Worm (Caenorhabditis elegans): ENCODE measurements around the gene srsx-11.

Gene srsx-11

ce11 chrV:4948635-4949034 is 30.3 kb downstream of the srsx-11 start, which contains the start of gene str-209:
Gene str-209, plus strand, starts transcription at chrV:4948935.
- TF ChIP-seq cog-1 (tag; optimal IDR thresholded peaks at IDR 0.05), result no peak
- no peak for TF ChIP-seq ref-1 (GFP tag; conservative IDR thresholded peaks at IDR 0.05)
- TF ChIP-seq klf-2 (GFP tag; conservative IDR thresholded peaks at IDR 0.05), result no peak
- no peak for TF ChIP-seq flt-1 (GFP tag; IDR thresholded peaks at IDR 0.05)
- no peak for TF ChIP-seq T22C8.4 (GFP tag; IDR thresholded peaks at IDR 0.05)
- TF ChIP-seq med-1 (GFP tag; optimal IDR thresholded peaks at IDR 0.05; ENCODE audit: insufficient read depth), result no peak

ce11 chrV:4944219-4944618 is 34.7 kb downstream of the srsx-11 start, which contains the start of gene str-211:
Gene str-211, minus strand, starts transcription at chrV:4944319.
- TF ChIP-seq ztf-23 (GFP tag; IDR thresholded peaks at IDR 0.05) (no peak), ztf-29 (GFP tag; IDR thresholded peaks at IDR 0.05) (no peak), ref-1 (GFP tag; conservative IDR thresholded peaks at IDR 0.05) (no peak), tab-1 (GFP tag; IDR thresholded peaks at IDR 0.05) (no peak), klf-2 (GFP tag; conservative IDR thresholded peaks at IDR 0.05) (no peak)

- TF ChIP-seq tab-1 (GFP tag; IDR thresholded peaks at IDR 0.05), result no peak
- no peak for TF ChIP-seq med-1 (GFP tag; optimal IDR thresholded peaks at IDR 0.05; ENCODE audit: insufficient read depth)
- no peak for TF ChIP-seq flt-1 (GFP tag; IDR thresholded peaks at IDR 0.05)
- TF ChIP-seq klf-2 (GFP tag; conservative IDR thresholded peaks at IDR 0.05), result no peak
- no peak for TF ChIP-seq ztf-29 (GFP tag; IDR thresholded peaks at IDR 0.05)
- TF ChIP-seq ref-1 (GFP tag; conservative IDR thresholded peaks at IDR 0.05), result no peak
- no peak for TF ChIP-seq cog-1 (tag; optimal IDR thresholded peaks at IDR 0.05)
- TF ChIP-seq ztf-23 (GFP tag; IDR thresholded peaks at IDR 0.05), result no peak
- no peak for TF ChIP-seq T22C8.4 (GFP tag; IDR thresholded peaks at IDR 0.05)
Measured at ce11 chrV:4937337-4937736, 41.6 kb downstream of the srsx-11 start.

ce11 chrV:4935096-4935495 is 43.9 kb downstream of the srsx-11 start:
- TF ChIP-seq ztf-29 (GFP tag; IDR thresholded peaks at IDR 0.05), result no peak
- no peak for TF ChIP-seq T22C8.4 (GFP tag; IDR thresholded peaks at IDR 0.05)
- TF ChIP-seq ztf-23 (GFP tag; IDR thresholded peaks at IDR 0.05), result no peak
- no peak for TF ChIP-seq klf-2 (GFP tag; conservative IDR thresholded peaks at IDR 0.05)
- no peak for TF ChIP-seq ref-1 (GFP tag; conservative IDR thresholded peaks at IDR 0.05)
- TF ChIP-seq flt-1 (GFP tag; IDR thresholded peaks at IDR 0.05), result no peak
- no peak for TF ChIP-seq cog-1 (tag; optimal IDR thresholded peaks at IDR 0.05)
- TF ChIP-seq tab-1 (GFP tag; IDR thresholded peaks at IDR 0.05), result no peak
- no peak for TF ChIP-seq med-1 (GFP tag; optimal IDR thresholded peaks at IDR 0.05; ENCODE audit: insufficient read depth)

ce11 chrV:4934406-4934805 is 44.6 kb downstream of the srsx-11 start, which contains the start of gene catp-2:
Gene catp-2, plus strand, starts transcription at chrV:4934706.
- TF ChIP-seq klf-2 (GFP tag; conservative IDR thresholded peaks at IDR 0.05) (no peak), ztf-23 (GFP tag; IDR thresholded peaks at IDR 0.05) (no peak), T22C8.4 (GFP tag; IDR thresholded peaks at IDR 0.05) (no peak), med-1 (GFP tag; optimal IDR thresholded peaks at IDR 0.05; ENCODE audit: insufficient read depth) (no peak), tab-1 (GFP tag; IDR thresholded peaks at IDR 0.05) (no peak), flt-1 (GFP tag; IDR thresholded peaks at IDR 0.05) (no peak), cog-1 (tag; optimal IDR thresholded peaks at IDR 0.05) (no peak), ref-1 (GFP tag; conservative IDR thresholded peaks at IDR 0.05) (no peak), ztf-29 (GFP tag; IDR thresholded peaks at IDR 0.05) (no peak)

ce11 chrV:4933268-4933667 is 45.7 kb downstream of the srsx-11 start:
- TF ChIP-seq med-1 (GFP tag; optimal IDR thresholded peaks at IDR 0.05; ENCODE audit: insufficient read depth) (no peak), ztf-29 (GFP tag; IDR thresholded peaks at IDR 0.05) (no peak), cog-1 (tag; optimal IDR thresholded peaks at IDR 0.05) (no peak), tab-1 (GFP tag; IDR thresholded peaks at IDR 0.05) (no peak), klf-2 (GFP tag; conservative IDR thresholded peaks at IDR 0.05) (no peak), flt-1 (GFP tag; IDR thresholded peaks at IDR 0.05) (no peak), ref-1 (GFP tag; conservative IDR thresholded peaks at IDR 0.05) (no peak), ztf-23 (GFP tag; IDR thresholded peaks at IDR 0.05) (no peak), T22C8.4 (GFP tag; IDR thresholded peaks at IDR 0.05) (no peak)

- TF ChIP-seq ztf-29 (GFP tag; IDR thresholded peaks at IDR 0.05), result no peak
Measured at ce11 chrV:4932814-4933213, 46.1 kb downstream of the srsx-11 start, which contains the start of gene C02E7.10. Gene C02E7.10, minus strand, starts transcription at chrV:4933045.

ce11 chrV:4929842-4930241 is 49.1 kb downstream of the srsx-11 start, which contains the start of gene str-205:
Gene str-205, minus strand, starts transcription at chrV:4929942.
- TF ChIP-seq ztf-29 (GFP tag; IDR thresholded peaks at IDR 0.05) (no peak), T22C8.4 (GFP tag; IDR thresholded peaks at IDR 0.05) (no peak), tab-1 (GFP tag; IDR thresholded peaks at IDR 0.05) (no peak), med-1 (GFP tag; optimal IDR thresholded peaks at IDR 0.05; ENCODE audit: insufficient read depth) (no peak), klf-2 (GFP tag; conservative IDR thresholded peaks at IDR 0.05) (no peak), ref-1 (GFP tag; conservative IDR thresholded peaks at IDR 0.05) (no peak), cog-1 (tag; optimal IDR thresholded peaks at IDR 0.05) (no peak), flt-1 (GFP tag; IDR thresholded peaks at IDR 0.05) (no peak), ztf-23 (GFP tag; IDR thresholded peaks at IDR 0.05) (no peak)
